Fruit fly (Drosophila melanogaster): Measurements from ENCODE around the gene to.

to gene

DNA sequence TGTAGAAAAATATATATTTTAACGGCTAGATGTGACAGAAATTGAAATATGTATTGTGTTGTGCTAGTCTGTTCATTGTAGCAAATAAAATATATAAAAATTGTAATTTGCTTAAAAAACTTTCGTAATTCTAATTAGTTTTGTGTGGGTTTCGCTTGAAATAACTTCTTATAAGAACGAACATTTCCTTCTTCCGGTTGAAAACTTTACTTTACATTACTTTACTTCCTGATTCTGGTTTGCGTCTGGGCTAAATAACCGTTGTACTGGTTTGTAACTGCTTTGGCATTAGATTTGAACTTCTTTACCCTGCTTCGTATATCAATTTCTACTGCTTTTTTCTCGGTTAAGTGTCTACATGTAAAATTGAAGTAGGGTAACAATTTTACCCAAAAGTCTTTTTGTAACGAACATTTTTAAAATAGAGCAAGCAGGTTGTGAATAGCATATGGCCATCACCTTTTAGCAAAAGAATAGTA, 46.2 kb upstream of the to start, which contains the start of gene lobo (continued):
- TF ChIP-seq dmrt11E (tag; optimal IDR thresholded peaks at IDR 0.05) (peak; percentile 39), sc (optimal IDR thresholded peaks at IDR 0.05) (no peak), sc (GFP tag; optimal IDR thresholded peaks at IDR 0.05) (peak; percentile 35), Nf-YC (tag; optimal IDR thresholded peaks at IDR 0.05) (peak; percentile 33), lilli (GFP tag; optimal IDR thresholded peaks at IDR 0.05) (peak; percentile 49), CG7745 (tag; optimal IDR thresholded peaks at IDR 0.05) (no peak), CG43689 (GFP tag; IDR thresholded peaks at IDR 0.05) (no peak), YL-1 (GFP tag; optimal IDR thresholded peaks at IDR 0.05) (peak; percentile 4), fd96Cb (tag; optimal IDR thresholded peaks at IDR 0.05) (peak; percentile 24), Poxn (GFP tag; IDR thresholded peaks at IDR 0.05) (0 out of 2 replicates have a peak, but pooled peaks have one; percentile 18), wor (GFP tag; IDR thresholded peaks at IDR 0.05) (0 out of 2 replicates have a peak, but pooled peaks have one; percentile 21), hth (optimal IDR thresholded peaks at IDR 0.05) (no peak), CG17568 (GFP tag; optimal IDR thresholded peaks at IDR 0.05) (no peak), CG4820 (GFP tag; optimal IDR thresholded peaks at IDR 0.05) (no peak), CG9797 (GFP tag; optimal IDR thresholded peaks at IDR 0.05) (no peak), rib (GFP tag; IDR thresholded peaks at IDR 0.05) (no peak), Dip3 (GFP tag; optimal IDR thresholded peaks at IDR 0.05) (peak; percentile 48), CG32767 (GFP tag; IDR thresholded peaks at IDR 0.05) (no peak), pum (GFP tag; optimal IDR thresholded peaks at IDR 0.05) (peak; percentile 22), Fer2 (tag; optimal IDR thresholded peaks at IDR 0.05) (peak; percentile 20), CG12769 (tag; optimal IDR thresholded peaks at IDR 0.05) (no peak), CG15601 (tag; optimal IDR thresholded peaks at IDR 0.05) (peak; percentile 74), zfh2 (GFP tag; optimal IDR thresholded peaks at IDR 0.05) (peak; percentile 45), CG7987 (GFP tag; optimal IDR thresholded peaks at IDR 0.05) (peak; percentile 69), Atf3 (GFP tag; optimal IDR thresholded peaks at IDR 0.05) (peak; percentile 30), lmd (GFP tag; IDR thresholded peaks at IDR 0.05) (0 out of 2 replicates have a peak, but pooled peaks have one; percentile 6), ap (GFP tag; IDR thresholded peaks at IDR 0.05) (peak; percentile 22; the same call in 1 of the 2 replicates), CG30431 (GFP tag; optimal IDR thresholded peaks at IDR 0.05) (peak; percentile 36), CG13287 (GFP tag; IDR thresholded peaks at IDR 0.05; ENCODE audit: partially characterized antibody) (peak; percentile 34; the same call in 1 of the 2 replicates), HLH54F (GFP tag; optimal IDR thresholded peaks at IDR 0.05) (peak; percentile 52), CG4282 (GFP tag; optimal IDR thresholded peaks at IDR 0.05) (no peak), CG4424 (GFP tag; optimal IDR thresholded peaks at IDR 0.05) (peak; percentile 48), E2f2 (GFP tag; IDR thresholded peaks at IDR 0.05) (peak; percentile 65), CG12659 (GFP tag; optimal IDR thresholded peaks at IDR 0.05) (peak; percentile 73), Nf-YA (GFP tag; IDR thresholded peaks at IDR 0.05) (no peak), CG3407 (GFP tag; optimal IDR thresholded peaks at IDR 0.05) (peak; percentile 52), twi (tag; optimal IDR thresholded peaks at IDR 0.05) (peak; percentile 57), org-1 (GFP tag; optimal IDR thresholded peaks at IDR 0.05) (no peak), kay (GFP tag; optimal IDR thresholded peaks at IDR 0.05) (peak; percentile 9), Bdp1 (GFP tag; optimal IDR thresholded peaks at IDR 0.05) (peak; percentile 14), Chrac-16 (GFP tag; optimal IDR thresholded peaks at IDR 0.05) (peak; percentile 1), CG17612 (GFP tag; IDR thresholded peaks at IDR 0.05) (no peak), crol (GFP tag; IDR thresholded peaks at IDR 0.05) (no peak), CG10431 (GFP tag; optimal IDR thresholded peaks at IDR 0.05) (no peak), CG8388 (GFP tag; optimal IDR thresholded peaks at IDR 0.05) (peak; percentile 8), danr (GFP tag; IDR thresholded peaks at IDR 0.05) (no peak), Optix (GFP tag; IDR thresholded peaks at IDR 0.05) (peak; percentile 45; the same call in 1 of the 3 replicates), CG12071 (GFP tag; optimal IDR thresholded peaks at IDR 0.05) (no peak), CG9817 (tag; optimal IDR thresholded peaks at IDR 0.05) (peak; percentile 75), CG7928 (GFP tag; optimal IDR thresholded peaks at IDR 0.05) (peak; percentile 26), CG8765 (GFP tag; IDR thresholded peaks at IDR 0.05) (no peak), Myb (GFP tag; optimal IDR thresholded peaks at IDR 0.05) (peak; percentile 98)

Measured in whole organism, embryonic.